Worm (Caenorhabditis elegans): ENCODE data around the gene tbh-1.

- no peak for TF ChIP-seq W03F9.2 (tag; optimal IDR thresholded peaks at IDR 0.05)
- TF ChIP-seq him-1 (tag; optimal IDR thresholded peaks at IDR 0.05): no peak
Observed at ce11 chrX:15509681-15510080, 5.0 kb upstream of the tbh-1 start, which contains the start of gene eat-20.
